Worm (Caenorhabditis elegans) whole organism, L3 larva: ENCODE data around the gene srlf-36.

Source experiments
- daf-12 ChIP-seq: fragments of 150-350 bp; optimal IDR thresholded peaks from 2 replicates; lab custom pipeline; 2014; ENCODE audit warnings: missing biosample characterization, missing genetic modification reagents, missing genetic modification characterization
- egl-27 ChIP-seq: sonication (generic microtip); optimal IDR thresholded peaks from 4 replicates; lab custom pipeline; 2017; ENCODE audit warnings: missing biosample characterization, missing genetic modification reagents, missing genetic modification characterization
- fos-1 ChIP-seq: fragments of 150-350 bp; optimal IDR thresholded peaks from 2 replicates; lab custom pipeline; 2014; ENCODE audit warnings: missing biosample characterization, missing genetic modification characterization
- mdl-1 ChIP-seq: fragments of 150-350 bp; optimal IDR thresholded peaks from 2 replicates; lab custom pipeline; 2014; ENCODE audit warnings: missing biosample characterization, missing genetic modification characterization
- nfya-1 ChIP-seq: sonication (generic microtip); optimal IDR thresholded peaks from 2 replicates; lab custom pipeline; 2017; ENCODE audit warnings: missing genetic modification characterization, mild to moderate bottlenecking, missing compliant biosample characterization, antibody characterized with exemption, moderate library complexity; ENCODE audit not compliant: insufficient read depth
- nhr-11 ChIP-seq: fragments of 150-350 bp; optimal IDR thresholded peaks from 2 replicates; lab custom pipeline; 2014; ENCODE audit warnings: missing biosample characterization, missing genetic modification characterization
- nhr-237 ChIP-seq: fragments of 150-350 bp; optimal IDR thresholded peaks from 2 replicates; lab custom pipeline; 2014; ENCODE audit warnings: missing biosample characterization, missing genetic modification characterization
- nhr-28 ChIP-seq: fragments of 150-350 bp; optimal IDR thresholded peaks from 2 replicates; lab custom pipeline; 2014; ENCODE audit warnings: missing biosample characterization, missing genetic modification characterization
- pha-4 ChIP-seq: fragments of 150-350 bp; optimal IDR thresholded peaks from 2 replicates; lab custom pipeline; 2014; ENCODE audit warnings: missing biosample characterization, missing genetic modification reagents, missing genetic modification characterization
- pqm-1 ChIP-seq: fragments of 150-350 bp; optimal IDR thresholded peaks from 2 replicates; lab custom pipeline; 2017; ENCODE audit warnings: missing biosample characterization, missing genetic modification characterization, inconsistent platforms
- snpc-4 ChIP-seq: fragments of 150-350 bp; optimal IDR thresholded peaks from 2 replicates; lab custom pipeline; 2014; ENCODE audit warnings: missing biosample characterization, missing genetic modification characterization
- unc-62 ChIP-seq: fragments of 150-350 bp; sonication (generic microtip); optimal IDR thresholded peaks from 4 replicates; lab custom pipeline; 2014; ENCODE audit warnings: missing biosample characterization, missing genetic modification reagents, missing genetic modification characterization
- zag-1 ChIP-seq: fragments of 150-350 bp; optimal IDR thresholded peaks from 2 replicates; lab custom pipeline; 2014; ENCODE audit warnings: missing biosample characterization, missing genetic modification characterization

DNA sequence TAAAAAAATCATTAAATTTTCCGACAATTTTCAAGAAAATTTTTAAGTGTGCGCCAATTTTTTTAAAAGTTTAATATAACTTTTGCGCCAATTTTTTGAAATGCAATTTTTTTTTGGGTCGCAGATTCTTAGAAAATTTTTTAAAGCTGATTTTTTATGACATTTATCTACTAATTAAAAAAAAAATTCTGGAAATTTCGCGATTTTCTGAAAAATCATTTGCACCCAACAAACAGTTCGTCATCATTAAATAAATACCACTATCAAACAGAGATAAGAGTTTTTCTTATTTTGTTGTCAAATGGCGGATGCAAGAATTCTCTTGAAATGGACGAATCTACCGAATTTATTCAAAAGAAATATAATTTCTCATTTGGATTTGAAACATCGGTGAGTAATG, 5.7 kb upstream of the srlf-36 start, which contains the start of gene F48G7.13:
- TF ChIP-seq snpc-4 (tag; lab: Kevin White, UChicago) = no peak
- TF ChIP-seq pha-4 (tag; lab: Kevin White, UChicago) = no peak
- TF ChIP-seq daf-12 = no peak
- TF ChIP-seq unc-62 (GFP tag; lab: Kevin White, UChicago) = no peak
- no peak for TF ChIP-seq fos-1 (tag; lab: Kevin White, UChicago)
- no peak for TF ChIP-seq nhr-11 (tag; lab: Kevin White, UChicago)
- TF ChIP-seq pqm-1 = no peak
- TF ChIP-seq nhr-237 (tag; lab: Kevin White, UChicago) = no peak
- no peak for TF ChIP-seq zag-1
- no peak for TF ChIP-seq nfya-1 (tag; lab: Kevin White, UChicago)
- no peak for TF ChIP-seq mdl-1 (tag; lab: Kevin White, UChicago)
- no peak for TF ChIP-seq egl-27 (tag; lab: Kevin White, UChicago)
- no peak for TF ChIP-seq nhr-28 (tag; lab: Kevin White, UChicago)
